Fruit fly (Drosophila melanogaster): ENCODE data around the gene CG34273.

Gene CG34273

dm6 chr3R:14558383-14558883 is 41.6 kb downstream of the CG34273 start (continued):
- TF ChIP-seq CG10147 (GFP tag; optimal IDR thresholded peaks at IDR 0.05): peak; percentile 94
- no peak for TF ChIP-seq dan (GFP tag; IDR thresholded peaks at IDR 0.05)
- TF ChIP-seq CG12769 (tag; optimal IDR thresholded peaks at IDR 0.05): peak; percentile 77
- peak; percentile 90 for TF ChIP-seq CG7786 (GFP tag; optimal IDR thresholded peaks at IDR 0.05)
- TF ChIP-seq jing (GFP tag; optimal IDR thresholded peaks at IDR 0.05): peak; percentile 80
- TF ChIP-seq CG15011 (GFP tag; optimal IDR thresholded peaks at IDR 0.05): peak; percentile 92
- TF ChIP-seq Drgx (GFP tag; IDR thresholded peaks at IDR 0.05): peak; percentile 79
- no peak for TF ChIP-seq CG1832 (GFP tag; optimal IDR thresholded peaks at IDR 0.05)
- TF ChIP-seq gsb-n (tag; optimal IDR thresholded peaks at IDR 0.05): peak; percentile 84
- peak; percentile 83 for TF ChIP-seq slp2 (GFP tag; optimal IDR thresholded peaks at IDR 0.05)
- peak; percentile 87 for TF ChIP-seq repo (GFP tag; optimal IDR thresholded peaks at IDR 0.05)
- TF ChIP-seq oc (tag; optimal IDR thresholded peaks at IDR 0.05): peak; percentile 88
- TF ChIP-seq CG3726 (GFP tag; IDR thresholded peaks at IDR 0.05): peak; percentile 65; the same call in 2 of the 3 replicates
- no peak for TF ChIP-seq GATAe (GFP tag; conservative IDR thresholded peaks at IDR 0.05)
- TF ChIP-seq gfzf (GFP tag; optimal IDR thresholded peaks at IDR 0.05): peak; percentile 9
- TF ChIP-seq CG7839 (tag; optimal IDR thresholded peaks at IDR 0.05): peak; percentile 93
- peak; percentile 81 for TF ChIP-seq CG15601 (tag; optimal IDR thresholded peaks at IDR 0.05)
- peak; percentile 69 for TF ChIP-seq CG9876 (GFP tag; optimal IDR thresholded peaks at IDR 0.05)
- peak; percentile 88 for TF ChIP-seq caup (GFP tag; optimal IDR thresholded peaks at IDR 0.05; ENCODE audit: severe bottlenecking)
- peak; percentile 77 for TF ChIP-seq slou (GFP tag; optimal IDR thresholded peaks at IDR 0.05)
- peak; percentile 80 for TF ChIP-seq zfh1 (GFP tag; IDR thresholded peaks at IDR 0.05)
- TF ChIP-seq her (GFP tag; optimal IDR thresholded peaks at IDR 0.05): peak; percentile 86
- peak; percentile 68 for TF ChIP-seq ham (GFP tag; IDR thresholded peaks at IDR 0.05)
- peak; percentile 66; the same call in 1 of the 2 replicates for TF ChIP-seq ap (GFP tag; IDR thresholded peaks at IDR 0.05)
- peak; percentile 63; the same call in 2 of the 3 replicates for TF ChIP-seq C15 (GFP tag; IDR thresholded peaks at IDR 0.05)
- TF ChIP-seq CG10321 (GFP tag; IDR thresholded peaks at IDR 0.05): peak; percentile 47; the same call in 1 of the 2 replicates
- TF ChIP-seq fu2 (GFP tag; optimal IDR thresholded peaks at IDR 0.05): peak; percentile 85
- TF ChIP-seq eyg (GFP tag; optimal IDR thresholded peaks at IDR 0.05): peak; percentile 84
- TF ChIP-seq gt (GFP tag; IDR thresholded peaks at IDR 0.05): peak; percentile 56; the same call in 1 of the 2 replicates
- no peak for TF ChIP-seq bbx (GFP tag; IDR thresholded peaks at IDR 0.05; ENCODE audit: partially characterized antibody)
- no peak for TF ChIP-seq hkb (optimal IDR thresholded peaks at IDR 0.05)
- peak; percentile 93 for TF ChIP-seq hkb (GFP tag; IDR thresholded peaks at IDR 0.05)
- TF ChIP-seq CG11247 (GFP tag; IDR thresholded peaks at IDR 0.05): peak; percentile 80
- TF ChIP-seq gcm2 (GFP tag; optimal IDR thresholded peaks at IDR 0.05): peak; percentile 72
- peak; percentile 63 for TF ChIP-seq CG17612 (GFP tag; IDR thresholded peaks at IDR 0.05)
- peak; percentile 87 for TF ChIP-seq Mes4 (GFP tag; optimal IDR thresholded peaks at IDR 0.05)
- TF ChIP-seq CG13287 (GFP tag; IDR thresholded peaks at IDR 0.05; ENCODE audit: partially characterized antibody): no peak
- peak; percentile 82 for TF ChIP-seq CG5245 (GFP tag; optimal IDR thresholded peaks at IDR 0.05)
- peak; percentile 91 for TF ChIP-seq Camta (GFP tag; optimal IDR thresholded peaks at IDR 0.05)
- peak; percentile 96 for TF ChIP-seq Sox102F (GFP tag; optimal IDR thresholded peaks at IDR 0.05)
- TF ChIP-seq Six4 (GFP tag; optimal IDR thresholded peaks at IDR 0.05): peak; percentile 90
- TF ChIP-seq sim (GFP tag; IDR thresholded peaks at IDR 0.05): 0 out of 2 replicates have a peak, but pooled peaks have one; percentile 34
- no peak for TF ChIP-seq unc-4 (GFP tag; IDR thresholded peaks at IDR 0.05; ENCODE audit: partially characterized antibody)
- TF ChIP-seq CG14441 (GFP tag; IDR thresholded peaks at IDR 0.05): peak; percentile 83
- no peak for TF ChIP-seq zen2 (GFP tag; IDR thresholded peaks at IDR 0.05; ENCODE audit: partially characterized antibody)
- no peak for TF ChIP-seq corto (GFP tag; optimal IDR thresholded peaks at IDR 0.05)
- peak in 1 of 2 experiments; percentile 84 for TF ChIP-seq Trl (optimal IDR thresholded peaks at IDR 0.05)
- TF ChIP-seq Trl (GFP tag; optimal IDR thresholded peaks at IDR 0.05): peak; percentile 82
- peak; percentile 77; the same call in 2 of the 3 replicates for TF ChIP-seq ase (GFP tag; IDR thresholded peaks at IDR 0.05)
- TF ChIP-seq crol (GFP tag; IDR thresholded peaks at IDR 0.05): no peak
- peak in 1 of 2 experiments; percentile 96 for TF ChIP-seq Eip74EF (GFP tag; optimal IDR thresholded peaks at IDR 0.05)
